Worm (Caenorhabditis elegans) whole organism, L1 larva: ENCODE results near the gene psmd-9.

Experiments used
- ceh-90 ChIP-seq: sonication (generic microtip); optimal IDR thresholded peaks from 2 replicates; lab custom pipeline; 2016; ENCODE audit warnings: missing genetic modification characterization, missing compliant biosample characterization
- dsc-1 ChIP-seq: sonication (generic microtip); optimal IDR thresholded peaks from 2 replicates; lab custom pipeline; 2016; ENCODE audit warnings: mild to moderate bottlenecking, missing genetic modification characterization, missing compliant biosample characterization
- egl-13 ChIP-seq: sonication (generic microtip); optimal IDR thresholded peaks from 2 replicates; lab custom pipeline; 2016; ENCODE audit warnings: missing genotype, missing genetic modification reagents, missing genetic modification characterization, missing compliant biosample characterization
- irx-1 ChIP-seq: sonication (generic microtip); optimal IDR thresholded peaks from 2 replicates; lab custom pipeline; 2016; ENCODE audit warnings: missing genetic modification characterization, missing compliant biosample characterization
- lin-39 ChIP-seq: fragments of 150-350 bp; optimal IDR thresholded peaks from 2 replicates; lab custom pipeline; 2014; ENCODE audit warnings: missing biosample characterization, missing genetic modification reagents, missing genetic modification characterization
- nhr-90 ChIP-seq: sonication (generic microtip); optimal IDR thresholded peaks from 2 replicates; lab custom pipeline; 2016; ENCODE audit warnings: mild to moderate bottlenecking, missing genetic modification characterization, missing compliant biosample characterization; ENCODE audit not compliant: poor library complexity
- snpc-4 ChIP-seq: fragments of 150-350 bp; optimal IDR thresholded peaks from 2 replicates; lab custom pipeline; 2014; ENCODE audit warnings: missing biosample characterization, missing genetic modification characterization
- zip-4 ChIP-seq: fragments of 200-800 bp; sonication (Bioruptor generic); optimal IDR thresholded peaks from 2 replicates; lab custom pipeline; 2018; ENCODE audit warnings: mild to moderate bottlenecking, missing genetic modification characterization, moderate library complexity, missing compliant biosample characterization

- TF ChIP-seq egl-13 (tag; lab: Kevin White, UChicago) (no peak), dsc-1 (tag; lab: Kevin White, UChicago) (no peak), ceh-90 (tag; lab: Kevin White, UChicago) (no peak), lin-39 (tag; lab: Kevin White, UChicago) (no peak), snpc-4 (tag; lab: Kevin White, UChicago) (no peak), nhr-90 (no peak), zip-4 (GFP tag; lab: Kevin White, UChicago) (no peak), irx-1 (tag; lab: Kevin White, UChicago) (no peak)
These were observed 13.0 kb upstream of the psmd-9 start for ce11 chrII:6888661-6889579.
